Worm (Caenorhabditis elegans): ENCODE results near the gene C17C3.3.

ce11 chrII:5557134-5557533 lies 4.4 kb upstream of the C17C3.3 start:
- TF ChIP-seq unc-55 (GFP tag; optimal IDR thresholded peaks at IDR 0.05): no peak
- no peak for TF ChIP-seq ama-1 (optimal IDR thresholded peaks at IDR 0.05)
- TF ChIP-seq pag-3 (tag; optimal IDR thresholded peaks at IDR 0.05; ENCODE audit: borderline replicate concordance): no peak
- no peak for TF ChIP-seq ets-4 (tag; optimal IDR thresholded peaks at IDR 0.05)
- no peak for TF ChIP-seq nhr-11 (tag; optimal IDR thresholded peaks at IDR 0.05)
- TF ChIP-seq dmd-4 (tag; optimal IDR thresholded peaks at IDR 0.05; ENCODE audit: borderline replicate concordance): no peak
- TF ChIP-seq nfya-1 (tag; optimal IDR thresholded peaks at IDR 0.05): no peak
- TF ChIP-seq madf-2 (tag; optimal IDR thresholded peaks at IDR 0.05): no peak

All from whole organism, late embryonic.